Fruit fly (Drosophila melanogaster): ENCODE results near the gene CG5274.

Gene CG5274

DNA sequence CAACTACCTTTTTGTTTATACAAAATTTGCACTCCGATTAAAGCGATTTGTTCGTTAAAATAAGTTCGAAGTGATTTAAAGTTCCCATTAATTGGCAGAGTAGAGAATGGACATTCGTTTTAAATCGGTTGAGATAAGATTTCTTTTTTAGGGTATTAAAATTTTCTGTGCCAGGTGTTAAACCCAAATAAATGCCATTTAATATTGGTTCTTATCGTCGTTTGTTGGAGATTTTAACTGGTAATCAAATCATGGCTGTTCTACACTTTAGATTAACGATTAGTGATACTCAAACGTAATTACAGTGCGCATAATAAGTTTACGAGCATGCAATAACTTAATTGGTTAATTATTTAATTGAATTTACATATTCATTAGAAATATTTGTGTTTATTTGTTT lies 34.9 kb upstream of the CG5274 start:
- no peak for TF ChIP-seq Dll (optimal IDR thresholded peaks at IDR 0.05)
- no peak for TF ChIP-seq usp (GFP tag; optimal IDR thresholded peaks at IDR 0.05)
- TF ChIP-seq pan (optimal IDR thresholded peaks at IDR 0.05) = no peak
- TF ChIP-seq CG8478 (optimal IDR thresholded peaks at IDR 0.05) = no peak
- no peak for TF ChIP-seq EcR (GFP tag; optimal IDR thresholded peaks at IDR 0.05)
- no peak for TF ChIP-seq psq (optimal IDR thresholded peaks at IDR 0.05)

DNA sequence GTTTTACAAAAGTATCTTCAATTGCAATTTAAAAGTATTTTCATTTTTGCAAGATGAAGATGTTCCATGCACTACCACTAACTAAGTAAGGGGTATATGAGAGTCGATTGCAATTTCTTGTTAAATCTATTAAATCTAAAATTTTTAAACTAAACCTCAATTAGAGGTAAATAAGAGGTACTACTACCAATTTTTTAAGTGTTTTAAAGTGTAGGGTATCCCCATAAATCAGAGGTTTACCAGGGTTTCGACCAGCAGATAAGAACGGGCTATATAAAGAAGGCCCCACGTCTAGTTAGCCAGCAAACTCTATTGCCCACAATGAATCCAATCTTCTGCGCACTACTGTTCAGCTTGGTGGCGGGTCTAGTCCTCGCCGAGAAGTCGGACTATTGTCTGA lies 32.9 kb upstream of the CG5274 start, which contains the start of gene mag:
mag (plus strand) TSS at position 301 of the 400 bp plus-strand sequence.
- TF ChIP-seq Dll (optimal IDR thresholded peaks at IDR 0.05) (no peak), pan (optimal IDR thresholded peaks at IDR 0.05) (no peak), psq (optimal IDR thresholded peaks at IDR 0.05) (no peak), usp (GFP tag; optimal IDR thresholded peaks at IDR 0.05) (no peak), EcR (GFP tag; optimal IDR thresholded peaks at IDR 0.05) (no peak), CG8478 (optimal IDR thresholded peaks at IDR 0.05) (no peak)

DNA sequence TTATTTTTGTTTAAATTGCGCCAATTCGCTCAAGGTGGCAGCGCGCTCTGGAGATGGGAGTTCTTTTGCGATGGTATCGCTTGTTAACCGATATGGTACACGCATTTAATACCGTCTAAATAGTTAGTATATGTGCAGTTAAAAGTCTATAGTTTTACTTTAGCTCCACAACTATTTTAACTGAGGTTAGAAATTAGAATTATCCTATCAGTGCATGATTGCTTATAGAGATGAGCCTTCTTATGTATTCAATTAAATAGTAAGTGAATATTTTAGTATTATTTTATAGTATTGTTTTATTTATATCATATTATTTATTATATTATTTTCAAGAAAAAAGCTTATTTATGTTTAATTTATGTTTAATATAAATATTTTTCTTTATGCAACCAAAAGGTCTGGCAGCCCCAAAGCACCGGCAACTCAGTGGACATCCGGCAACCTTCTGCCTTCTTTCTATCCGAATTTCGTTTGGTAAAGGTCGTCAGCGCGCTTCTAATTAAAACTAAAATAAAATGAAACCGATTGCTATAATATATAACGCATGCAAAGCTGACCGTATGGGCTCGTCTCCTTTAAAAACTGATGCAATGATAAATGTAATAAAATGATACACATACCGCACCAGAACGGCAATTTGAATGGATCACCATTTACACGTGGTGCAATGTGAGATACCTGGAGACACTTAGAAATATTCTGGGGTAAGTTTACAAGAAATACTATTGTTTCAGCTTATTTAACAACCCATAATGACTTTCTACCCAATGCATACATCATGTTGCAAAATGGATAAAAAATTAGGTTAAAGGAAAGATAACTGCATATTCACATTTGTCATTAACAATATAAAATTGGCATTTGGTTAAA lies 25.6 kb upstream of the CG5274 start, which contains the start of gene CG5199:
CG5199 (minus strand) TSS at position 52 of the 870 bp plus-strand sequence.
- no peak for TF ChIP-seq psq (optimal IDR thresholded peaks at IDR 0.05)
- TF ChIP-seq CG8478 (optimal IDR thresholded peaks at IDR 0.05) = no peak
- TF ChIP-seq Dll (optimal IDR thresholded peaks at IDR 0.05) = no peak
- no peak for TF ChIP-seq pan (optimal IDR thresholded peaks at IDR 0.05)
- TF ChIP-seq usp (GFP tag; optimal IDR thresholded peaks at IDR 0.05) = no peak
- TF ChIP-seq EcR (GFP tag; optimal IDR thresholded peaks at IDR 0.05) = no peak

DNA sequence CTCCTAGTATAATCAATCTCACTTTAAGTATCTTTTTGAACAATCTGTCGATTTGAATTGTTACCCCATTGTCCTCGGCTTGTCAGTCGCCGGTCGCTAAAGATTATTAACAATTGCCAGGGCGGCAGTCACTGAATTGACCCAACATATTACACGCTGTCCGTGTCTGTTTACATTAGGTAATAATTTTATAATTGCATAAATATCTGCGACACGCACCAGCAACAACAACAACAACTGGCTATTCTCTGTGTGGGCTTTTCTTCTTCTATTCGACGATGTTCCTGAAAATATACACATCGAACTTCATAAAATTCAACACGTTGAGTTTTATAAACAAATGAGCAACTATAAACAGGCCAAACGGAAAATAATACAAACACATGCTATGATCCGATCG lies 21.3 kb upstream of the CG5274 start:
- no peak for TF ChIP-seq usp (GFP tag; optimal IDR thresholded peaks at IDR 0.05)
- no peak for TF ChIP-seq pan (optimal IDR thresholded peaks at IDR 0.05)
- no peak for TF ChIP-seq psq (optimal IDR thresholded peaks at IDR 0.05)
- TF ChIP-seq Dll (optimal IDR thresholded peaks at IDR 0.05) = no peak
- no peak for TF ChIP-seq EcR (GFP tag; optimal IDR thresholded peaks at IDR 0.05)
- TF ChIP-seq CG8478 (optimal IDR thresholded peaks at IDR 0.05) = no peak

DNA sequence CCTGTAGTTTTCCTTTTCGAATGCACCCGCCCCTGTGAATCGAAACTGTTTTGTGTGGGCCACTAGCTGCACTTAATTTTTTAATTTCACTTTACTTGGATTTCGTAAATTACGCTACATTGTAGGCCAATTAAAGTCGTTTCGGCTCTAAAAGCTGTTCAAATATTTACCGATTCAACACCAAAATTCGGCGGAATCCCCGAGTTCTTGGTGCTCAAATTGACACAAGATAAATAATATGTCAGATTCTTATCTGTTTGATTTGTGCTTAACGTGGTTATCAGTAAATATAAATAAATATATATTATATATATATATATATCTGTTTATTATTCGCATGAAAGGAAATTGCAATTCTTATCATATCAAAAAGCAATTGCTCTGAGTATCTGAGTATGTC lies 20.5 kb upstream of the CG5274 start:
- TF ChIP-seq psq (optimal IDR thresholded peaks at IDR 0.05) (no peak), EcR (GFP tag; optimal IDR thresholded peaks at IDR 0.05) (no peak), usp (GFP tag; optimal IDR thresholded peaks at IDR 0.05) (no peak), Dll (optimal IDR thresholded peaks at IDR 0.05) (no peak), CG8478 (optimal IDR thresholded peaks at IDR 0.05) (no peak), pan (optimal IDR thresholded peaks at IDR 0.05) (no peak)

DNA sequence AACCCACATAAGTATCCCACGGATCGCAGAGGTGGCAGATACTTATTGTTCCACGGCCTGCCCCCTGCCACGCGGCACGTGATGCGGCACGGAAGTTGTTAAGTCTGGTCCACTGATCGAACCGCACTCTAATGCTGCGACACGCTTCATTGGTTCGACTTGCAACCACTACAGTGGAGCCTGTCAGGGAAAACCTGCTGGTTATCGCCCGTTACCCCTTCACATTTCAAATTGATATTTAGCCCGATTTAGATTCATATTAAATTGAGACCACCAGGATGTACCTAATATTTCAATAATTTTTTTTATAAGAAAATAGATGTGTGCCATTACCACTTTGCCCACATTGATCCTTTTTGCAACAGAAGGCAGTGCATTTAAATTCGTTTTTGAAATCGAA lies 19.9 kb upstream of the CG5274 start:
- no peak for TF ChIP-seq psq (optimal IDR thresholded peaks at IDR 0.05)
- no peak for TF ChIP-seq pan (optimal IDR thresholded peaks at IDR 0.05)
- no peak for TF ChIP-seq CG8478 (optimal IDR thresholded peaks at IDR 0.05)
- TF ChIP-seq EcR (GFP tag; optimal IDR thresholded peaks at IDR 0.05) = no peak
- TF ChIP-seq Dll (optimal IDR thresholded peaks at IDR 0.05) = no peak

DNA sequence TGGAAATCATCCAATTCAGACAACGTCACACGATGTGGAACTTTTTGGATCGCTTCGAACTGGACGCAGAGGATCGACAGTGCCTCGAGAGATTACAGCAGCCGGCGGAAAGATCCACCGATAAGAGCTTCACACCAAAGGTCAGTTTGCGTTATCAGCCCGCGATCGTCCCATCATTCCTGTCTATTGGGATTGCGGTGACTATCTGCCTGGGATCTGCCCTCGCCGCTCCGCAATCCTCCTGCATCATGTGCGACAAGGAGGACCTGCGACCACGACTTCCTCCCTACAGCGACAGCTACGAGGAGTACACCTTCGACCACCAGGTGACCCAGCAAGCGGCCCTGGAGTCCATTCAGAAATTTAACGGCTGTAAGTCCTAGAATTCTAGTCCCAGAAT lies 18.6 kb upstream of the CG5274 start:
- TF ChIP-seq usp (GFP tag; optimal IDR thresholded peaks at IDR 0.05) (no peak), psq (optimal IDR thresholded peaks at IDR 0.05) (no peak), Dll (optimal IDR thresholded peaks at IDR 0.05) (no peak), pan (optimal IDR thresholded peaks at IDR 0.05) (no peak), EcR (GFP tag; optimal IDR thresholded peaks at IDR 0.05) (no peak), CG8478 (optimal IDR thresholded peaks at IDR 0.05) (no peak)

DNA sequence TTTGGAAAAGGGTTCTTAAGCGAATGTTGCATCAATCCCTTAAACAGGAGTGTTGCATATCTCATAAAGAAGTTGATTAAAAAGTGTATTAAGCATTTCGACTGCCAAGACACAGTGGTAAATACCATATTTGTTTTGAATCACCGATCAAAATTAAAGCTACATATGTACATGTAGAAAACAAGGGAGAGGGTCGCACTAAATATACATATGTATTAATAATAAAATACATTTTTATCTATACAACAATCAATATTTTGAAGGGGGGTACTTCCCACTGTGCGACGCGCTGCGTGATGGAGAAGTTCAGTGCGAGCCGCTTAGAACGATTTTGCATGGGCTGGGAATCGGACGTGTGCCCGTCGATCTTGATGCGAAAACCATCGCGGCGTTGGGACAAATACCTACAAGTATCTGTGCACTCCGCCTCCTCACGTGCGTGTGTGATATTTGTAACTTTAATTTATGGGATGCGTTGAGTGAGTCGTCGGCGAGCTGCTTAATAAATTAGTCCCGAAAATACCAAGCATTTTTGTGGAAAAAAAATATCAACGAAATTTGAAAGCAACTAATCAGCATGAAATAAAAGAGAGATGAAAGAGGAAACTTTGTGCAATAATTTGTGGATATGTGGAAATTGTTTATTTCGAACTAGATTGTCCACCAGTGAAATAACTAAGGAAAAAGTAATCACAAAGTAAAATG lies 17.5 kb upstream of the CG5274 start:
- TF ChIP-seq pan (optimal IDR thresholded peaks at IDR 0.05) = no peak
- no peak for TF ChIP-seq usp (GFP tag; optimal IDR thresholded peaks at IDR 0.05)
- no peak for TF ChIP-seq Dll (optimal IDR thresholded peaks at IDR 0.05)
- no peak for TF ChIP-seq CG8478 (optimal IDR thresholded peaks at IDR 0.05)
- TF ChIP-seq EcR (GFP tag; optimal IDR thresholded peaks at IDR 0.05) = no peak
- TF ChIP-seq psq (optimal IDR thresholded peaks at IDR 0.05) = no peak

DNA sequence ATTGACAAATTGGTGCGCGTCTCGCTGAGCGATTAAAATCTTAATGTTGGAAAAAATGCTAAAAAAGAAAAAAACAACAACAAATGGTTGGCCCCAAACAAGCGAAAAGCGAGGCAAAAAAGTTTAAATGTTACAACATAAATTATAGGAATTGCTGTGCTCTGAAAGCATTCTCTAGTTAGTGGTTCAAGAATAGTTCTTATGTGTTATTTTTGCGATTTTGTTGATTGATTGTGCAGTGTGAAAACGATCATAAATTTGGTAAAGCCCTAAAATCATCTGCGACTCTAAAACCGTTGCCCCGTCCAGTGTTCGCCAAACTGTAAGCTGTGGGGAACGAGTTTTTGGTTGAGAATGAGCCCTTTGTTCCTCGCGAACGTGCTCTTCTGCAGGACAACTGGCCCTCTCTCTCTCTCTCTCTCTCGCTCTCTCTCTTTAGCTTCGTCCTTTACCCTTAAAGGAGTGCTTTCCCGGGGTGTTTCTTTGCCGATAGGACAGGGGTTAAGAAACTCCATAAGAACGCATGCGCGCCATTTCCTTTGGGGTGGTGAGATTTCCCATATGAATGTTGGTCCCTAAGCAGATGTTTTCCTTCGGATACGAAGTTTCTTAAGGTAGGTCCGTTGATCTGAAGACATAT lies 15.3 kb upstream of the CG5274 start:
- no peak for TF ChIP-seq CG8478 (optimal IDR thresholded peaks at IDR 0.05)
- no peak for TF ChIP-seq usp (GFP tag; optimal IDR thresholded peaks at IDR 0.05)
- TF ChIP-seq Dll (optimal IDR thresholded peaks at IDR 0.05) = no peak
- no peak for TF ChIP-seq psq (optimal IDR thresholded peaks at IDR 0.05)
- TF ChIP-seq pan (optimal IDR thresholded peaks at IDR 0.05) = no peak
- no peak for TF ChIP-seq EcR (GFP tag; optimal IDR thresholded peaks at IDR 0.05)

DNA sequence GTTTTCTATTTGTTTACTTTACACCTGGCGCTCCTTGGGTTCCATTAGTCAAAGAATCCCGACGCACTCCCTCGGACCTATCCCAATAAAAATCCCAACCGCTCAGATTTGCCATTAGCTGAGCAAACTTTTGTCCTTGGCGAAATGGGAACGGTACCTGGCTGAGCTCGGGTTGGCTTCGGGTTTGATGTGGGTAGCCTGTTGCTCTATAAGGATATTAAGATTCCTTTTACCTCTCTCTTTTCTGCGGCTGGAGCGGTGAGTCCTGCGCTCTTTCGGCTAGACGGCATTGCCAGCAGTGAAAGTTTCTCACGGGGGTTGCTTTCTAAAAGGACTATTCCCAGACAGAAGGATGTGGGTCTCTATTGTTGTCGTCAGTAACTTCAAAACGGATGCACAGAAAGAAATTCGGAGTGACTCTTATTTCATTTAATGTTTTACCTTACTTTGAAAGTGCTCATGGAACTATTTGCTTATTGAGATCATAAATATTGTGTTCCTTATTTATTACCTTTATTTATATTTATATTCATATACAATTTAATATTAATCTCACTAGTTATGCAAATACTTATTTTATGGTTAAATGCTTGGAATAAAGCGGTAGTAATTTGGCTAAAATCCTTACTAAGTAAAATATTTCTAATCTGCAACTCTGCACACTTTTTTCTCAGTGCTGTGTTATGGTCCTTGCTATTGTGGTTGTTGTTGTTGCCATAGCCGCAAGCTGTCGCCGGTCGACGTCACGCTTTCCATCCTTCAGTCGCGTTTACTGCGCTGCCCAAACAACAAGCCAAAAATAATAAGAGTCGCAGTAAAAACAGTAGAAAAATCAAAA lies 14.4 kb upstream of the CG5274 start, which contains the start of gene CG5910:
CG5910 (plus strand) TSS at position 788 of the 838 bp plus-strand sequence.
- TF ChIP-seq pan (optimal IDR thresholded peaks at IDR 0.05) = no peak
- TF ChIP-seq EcR (GFP tag; optimal IDR thresholded peaks at IDR 0.05) = no peak
- TF ChIP-seq Dll (optimal IDR thresholded peaks at IDR 0.05) = no peak
- no peak for TF ChIP-seq psq (optimal IDR thresholded peaks at IDR 0.05)
- no peak for TF ChIP-seq CG8478 (optimal IDR thresholded peaks at IDR 0.05)
- TF ChIP-seq usp (GFP tag; optimal IDR thresholded peaks at IDR 0.05) = no peak
